Fruit fly (Drosophila melanogaster) whole organism, prepupa: ENCODE data around the gene TotM.

Experiments used
- Blimp-1 ChIP-seq: fragments of 200-800 bp; sonication (Bioruptor generic); optimal IDR thresholded peaks from 3 replicates; lab custom pipeline; 2017; ENCODE audit warnings: missing biosample characterization, missing genetic modification characterization, mild to moderate bottlenecking, moderate library complexity, missing genetic modification reagents
- CG10631 ChIP-seq: fragments of 200-800 bp; sonication (Bioruptor generic); optimal IDR thresholded peaks from 2 replicates; lab custom pipeline; 2016; ENCODE audit warnings: missing biosample characterization, missing genetic modification characterization
- CG11294 ChIP-seq: fragments of 200-800 bp; sonication (Bioruptor generic); IDR thresholded peaks from 2 replicates; pipeline ENCODE4 v1.3.6; 2022; ENCODE audit warnings: missing biosample characterization, missing genetic modification characterization
- CG11762 ChIP-seq: fragments of 200-800 bp; sonication (Bioruptor generic); optimal IDR thresholded peaks from 3 replicates; lab custom pipeline; 2016; ENCODE audit warnings: missing biosample characterization, missing genetic modification characterization; ENCODE audit not compliant: insufficient read depth
- CG11902 ChIP-seq: fragments of 200-800 bp; sonication (Bioruptor generic); optimal IDR thresholded peaks from 3 replicates; lab custom pipeline; 2016; ENCODE audit warnings: missing biosample characterization, missing genetic modification characterization
- CG1621 ChIP-seq: fragments of 200-800 bp; sonication (Bioruptor generic); optimal IDR thresholded peaks from 3 replicates; lab custom pipeline; 2018; ENCODE audit warnings: missing biosample characterization, mild to moderate bottlenecking, missing genetic modification characterization
- CG16779 ChIP-seq: fragments of 200-800 bp; sonication (Bioruptor generic); optimal IDR thresholded peaks from 3 replicates; lab custom pipeline; 2017; ENCODE audit warnings: missing biosample characterization, mild to moderate bottlenecking, missing genetic modification characterization
- CG3032 ChIP-seq: fragments of 200-800 bp; optimal IDR thresholded peaks from 2 replicates; lab custom pipeline; 2019; ENCODE audit warnings: missing biosample characterization, mild to moderate bottlenecking, missing genetic modification characterization, moderate library complexity
- CG32006 ChIP-seq: fragments of 200-800 bp; sonication (Bioruptor generic); optimal IDR thresholded peaks from 3 replicates; lab custom pipeline; 2017; ENCODE audit warnings: missing biosample characterization, mild to moderate bottlenecking, missing genetic modification characterization
- CG34406 ChIP-seq: fragments of 200-800 bp; sonication (Bioruptor generic); optimal IDR thresholded peaks from 3 replicates; lab custom pipeline; 2016; ENCODE audit warnings: missing biosample characterization, missing genetic modification characterization
- CG3919 ChIP-seq: fragments of 200-800 bp; sonication (Bioruptor generic); optimal IDR thresholded peaks from 3 replicates; lab custom pipeline; 2016; ENCODE audit warnings: missing biosample characterization, missing genetic modification characterization
- CG4318 ChIP-seq: fragments of 200-800 bp; sonication (Bioruptor generic); optimal IDR thresholded peaks from 3 replicates; lab custom pipeline; 2017; ENCODE audit warnings: missing biosample characterization, mild to moderate bottlenecking, missing genetic modification characterization
- CG6276 ChIP-seq: fragments of 200-800 bp; sonication (Bioruptor generic); optimal IDR thresholded peaks from 2 replicates; lab custom pipeline; 2017; ENCODE audit warnings: missing biosample characterization, mild to moderate bottlenecking, missing genetic modification characterization
- CG6792 ChIP-seq: fragments of 200-800 bp; sonication (Bioruptor generic); optimal IDR thresholded peaks from 3 replicates; lab custom pipeline; 2016; ENCODE audit warnings: missing biosample characterization, missing genetic modification characterization
- CG6854 ChIP-seq: fragments of 200-800 bp; sonication (Bioruptor generic); optimal IDR thresholded peaks from 2 replicates; lab custom pipeline; 2017; ENCODE audit warnings: missing biosample characterization, mild to moderate bottlenecking, missing genetic modification characterization
- CG7368 ChIP-seq: fragments of 200-800 bp; sonication (Bioruptor generic); optimal IDR thresholded peaks from 3 replicates; lab custom pipeline; 2016; ENCODE audit warnings: missing biosample characterization, missing genetic modification characterization
- CG8319 ChIP-seq: fragments of 200-800 bp; sonication (Bioruptor generic); optimal IDR thresholded peaks from 3 replicates; lab custom pipeline; 2016; ENCODE audit warnings: missing biosample characterization, missing genetic modification characterization
- CG8632 ChIP-seq: fragments of 200-800 bp; sonication (Bioruptor generic); optimal IDR thresholded peaks from 3 replicates; lab custom pipeline; 2016; ENCODE audit warnings: missing biosample characterization, missing genetic modification characterization
- CG9139 ChIP-seq: fragments of 200-800 bp; sonication (Bioruptor generic); optimal IDR thresholded peaks from 3 replicates; lab custom pipeline; 2017; ENCODE audit warnings: missing biosample characterization, mild to moderate bottlenecking, missing genetic modification characterization
- Eip75B ChIP-seq: fragments of 200-800 bp; sonication (Bioruptor generic); optimal IDR thresholded peaks from 3 replicates; lab custom pipeline; 2016; ENCODE audit warnings: missing biosample characterization, missing genetic modification characterization
- Eip78C ChIP-seq: fragments of 200-800 bp; sonication (Bioruptor generic); peaks from one replicate; lab custom pipeline; 2016; ENCODE audit warnings: missing biosample characterization, missing genetic modification characterization
- Eip93F ChIP-seq: fragments of 200-800 bp; sonication (Bioruptor generic); optimal IDR thresholded peaks from 2 replicates; lab custom pipeline; 2016; ENCODE audit warnings: missing biosample characterization, mild to moderate bottlenecking, missing genetic modification characterization
- Ets21C ChIP-seq: fragments of 200-800 bp; sonication (Bioruptor generic); optimal IDR thresholded peaks from 3 replicates; lab custom pipeline; 2016; ENCODE audit warnings: missing biosample characterization, missing genetic modification characterization
- Ets96B ChIP-seq: fragments of 200-800 bp; optimal IDR thresholded peaks from 2 replicates; lab custom pipeline; 2019; ENCODE audit warnings: missing biosample characterization, mild to moderate bottlenecking, missing genetic modification characterization, moderate library complexity
- Gug ChIP-seq: fragments of 200-800 bp; sonication (Bioruptor generic); IDR thresholded peaks from 2 replicates; pipeline ENCODE4 v1.3.6; 2022; ENCODE audit warnings: missing biosample characterization, missing genetic modification characterization
- Hr38 ChIP-seq: sonication (Bioruptor generic); optimal IDR thresholded peaks from 2 replicates; lab custom pipeline; 2016; ENCODE audit warnings: missing biosample characterization, missing genetic modification characterization
- Hr39 ChIP-seq: fragments of 200-800 bp; sonication (Bioruptor generic); optimal IDR thresholded peaks from 2 replicates; lab custom pipeline; 2016; ENCODE audit warnings: missing biosample characterization, missing genetic modification characterization
- Lpt ChIP-seq: fragments of 200-800 bp; sonication (Bioruptor generic); optimal IDR thresholded peaks from 3 replicates; lab custom pipeline; 2016; ENCODE audit warnings: missing biosample characterization, missing genetic modification characterization
- Met ChIP-seq: fragments of 200-800 bp; sonication (Bioruptor generic); optimal IDR thresholded peaks from 3 replicates; lab custom pipeline; 2016; ENCODE audit warnings: missing biosample characterization, missing genetic modification characterization
- OdsH ChIP-seq: fragments of 200-800 bp; sonication (Bioruptor generic); optimal IDR thresholded peaks from 3 replicates; lab custom pipeline; 2016; ENCODE audit warnings: missing biosample characterization, missing genetic modification characterization
- Smox ChIP-seq: fragments of 200-800 bp; sonication (Bioruptor generic); optimal IDR thresholded peaks from 3 replicates; lab custom pipeline; 2016; ENCODE audit warnings: missing biosample characterization, missing genetic modification characterization
- Sox102F ChIP-seq: fragments of 200-800 bp; sonication (Bioruptor generic); optimal IDR thresholded peaks from 2 replicates; lab custom pipeline; 2016; ENCODE audit warnings: missing biosample characterization, mild to moderate bottlenecking, missing genetic modification characterization
- Sox14 ChIP-seq: fragments of 200-800 bp; sonication (Bioruptor generic); optimal IDR thresholded peaks from 3 replicates; lab custom pipeline; 2016; ENCODE audit warnings: missing biosample characterization, missing genetic modification characterization
- Sox15 ChIP-seq: fragments of 200-800 bp; sonication (Bioruptor generic); optimal IDR thresholded peaks from 3 replicates; lab custom pipeline; 2016; ENCODE audit warnings: missing biosample characterization, missing genetic modification characterization
- achi ChIP-seq: fragments of 200-800 bp; sonication (Bioruptor generic); optimal IDR thresholded peaks from 3 replicates; lab custom pipeline; 2016; ENCODE audit warnings: missing biosample characterization, missing genetic modification characterization
- cyc ChIP-seq: fragments of 200-800 bp; sonication (Bioruptor generic); optimal IDR thresholded peaks from 3 replicates; lab custom pipeline; 2016; ENCODE audit warnings: missing biosample characterization, missing genetic modification characterization
- dac ChIP-seq: fragments of 200-800 bp; sonication (Bioruptor generic); optimal IDR thresholded peaks from 2 replicates; lab custom pipeline; 2017; ENCODE audit warnings: missing biosample characterization, mild to moderate bottlenecking, missing genetic modification characterization
- dsx ChIP-seq: fragments of 200-800 bp; optimal IDR thresholded peaks from 3 replicates; lab custom pipeline; 2019; ENCODE audit warnings: missing biosample characterization, mild to moderate bottlenecking, missing genetic modification characterization, moderate library complexity; ENCODE audit not compliant: poor library complexity, severe bottlenecking
- fd59A ChIP-seq: fragments of 200-800 bp; sonication (Bioruptor generic); optimal IDR thresholded peaks from 2 replicates; lab custom pipeline; 2017; ENCODE audit warnings: missing biosample characterization, mild to moderate bottlenecking, missing genetic modification characterization, missing genetic modification reagents
- fd85E ChIP-seq: fragments of 200-800 bp; sonication (Bioruptor generic); optimal IDR thresholded peaks from 3 replicates; lab custom pipeline; 2016; ENCODE audit warnings: missing biosample characterization, missing genetic modification characterization
- lz ChIP-seq: fragments of 200-800 bp; sonication (Bioruptor generic); optimal IDR thresholded peaks from 3 replicates; lab custom pipeline; 2016; ENCODE audit warnings: missing biosample characterization, missing genetic modification characterization
- net ChIP-seq: fragments of 200-800 bp; sonication (Bioruptor generic); optimal IDR thresholded peaks from 3 replicates; lab custom pipeline; 2016; ENCODE audit warnings: missing biosample characterization, missing genetic modification characterization
- pdm3 ChIP-seq: fragments of 200-800 bp; sonication (Bioruptor generic); optimal IDR thresholded peaks from 3 replicates; lab custom pipeline; 2016; ENCODE audit warnings: missing biosample characterization, missing genetic modification characterization
- salr ChIP-seq, 2 experiments: fragments of 200-800 bp; sonication (Bioruptor generic); optimal IDR thresholded peaks; 3 replicates each; lab custom pipeline; 2016 to 2018; ENCODE audit warnings: missing biosample characterization in 2 of 2, missing genetic modification characterization in 2 of 2, mild to moderate bottlenecking in 1 of 2
- spab ChIP-seq: fragments of 200-800 bp; sonication (Bioruptor generic); optimal IDR thresholded peaks from 2 replicates; lab custom pipeline; 2017; ENCODE audit warnings: missing biosample characterization, mild to moderate bottlenecking, missing genetic modification characterization, missing genetic modification reagents
- ss ChIP-seq, 2 experiments: fragments of 200-800 bp; sonication (Bioruptor generic); optimal IDR thresholded peaks; 2 replicates in 1 of 2; 3 replicates in 1 of 2; lab custom pipeline; 2017 to 2018; ENCODE audit warnings: mild to moderate bottlenecking in 2 of 2, missing biosample characterization in 2 of 2, missing genetic modification characterization in 2 of 2, moderate library complexity in 1 of 2

The TotM gene

DNA sequence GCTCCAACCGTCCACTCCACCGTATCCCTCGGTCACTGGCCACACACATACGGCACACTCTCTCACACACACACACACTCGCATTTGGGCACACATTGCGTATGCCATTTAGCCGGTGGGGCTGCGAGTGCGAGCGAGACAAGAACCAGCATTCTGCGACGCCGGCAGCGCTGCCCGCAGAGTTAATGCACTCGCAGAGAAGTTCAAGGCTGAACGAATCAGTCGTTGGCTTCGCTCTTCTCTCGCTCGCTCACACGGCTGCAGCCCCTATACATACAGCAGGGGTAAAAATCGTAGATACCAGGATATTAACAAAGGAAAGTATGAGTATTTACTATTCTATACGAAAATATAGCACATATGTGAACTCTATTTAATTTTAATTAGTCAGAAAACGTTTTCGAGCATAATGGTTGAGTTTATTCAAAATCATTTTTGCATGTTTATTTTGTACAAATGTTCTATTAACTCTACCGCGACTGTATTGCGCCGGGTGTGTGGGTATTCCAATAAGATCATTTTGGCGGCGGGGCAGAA, 36.6 kb upstream of the TotM start (continued):
- TF ChIP-seq Sox15 (GFP tag; lab: Kevin White, UChicago) (peak; percentile 89), lz (GFP tag; lab: Kevin White, UChicago) (peak; percentile 96), Met (GFP tag; lab: Kevin White, UChicago) (peak; percentile 97), Hr38 (GFP tag; lab: Kevin White, UChicago) (no peak), ss (GFP tag; optimal IDR thresholded peaks at IDR 0.05; lab: Kevin White, UChicago) (peak; percentile 93 to 97), Ets96B (peak; percentile 99), Eip93F (peak; percentile 88), CG11294 (GFP tag; lab: Robert Waterston, UW) (peak; percentile 78), CG6854 (GFP tag; lab: Kevin White, UChicago) (peak; percentile 86), CG11902 (peak; percentile 86), CG3032 (tag; lab: Kevin White, UChicago) (peak; percentile 97), fd59A (GFP tag; lab: Kevin White, UChicago) (peak; percentile 95), CG34406 (GFP tag; lab: Kevin White, UChicago) (peak; percentile 95), CG16779 (tag; lab: Kevin White, UChicago) (peak; percentile 94), dac (GFP tag; lab: Kevin White, UChicago) (peak; percentile 77), CG10631 (GFP tag; lab: Kevin White, UChicago) (peak; percentile 92)

DNA sequence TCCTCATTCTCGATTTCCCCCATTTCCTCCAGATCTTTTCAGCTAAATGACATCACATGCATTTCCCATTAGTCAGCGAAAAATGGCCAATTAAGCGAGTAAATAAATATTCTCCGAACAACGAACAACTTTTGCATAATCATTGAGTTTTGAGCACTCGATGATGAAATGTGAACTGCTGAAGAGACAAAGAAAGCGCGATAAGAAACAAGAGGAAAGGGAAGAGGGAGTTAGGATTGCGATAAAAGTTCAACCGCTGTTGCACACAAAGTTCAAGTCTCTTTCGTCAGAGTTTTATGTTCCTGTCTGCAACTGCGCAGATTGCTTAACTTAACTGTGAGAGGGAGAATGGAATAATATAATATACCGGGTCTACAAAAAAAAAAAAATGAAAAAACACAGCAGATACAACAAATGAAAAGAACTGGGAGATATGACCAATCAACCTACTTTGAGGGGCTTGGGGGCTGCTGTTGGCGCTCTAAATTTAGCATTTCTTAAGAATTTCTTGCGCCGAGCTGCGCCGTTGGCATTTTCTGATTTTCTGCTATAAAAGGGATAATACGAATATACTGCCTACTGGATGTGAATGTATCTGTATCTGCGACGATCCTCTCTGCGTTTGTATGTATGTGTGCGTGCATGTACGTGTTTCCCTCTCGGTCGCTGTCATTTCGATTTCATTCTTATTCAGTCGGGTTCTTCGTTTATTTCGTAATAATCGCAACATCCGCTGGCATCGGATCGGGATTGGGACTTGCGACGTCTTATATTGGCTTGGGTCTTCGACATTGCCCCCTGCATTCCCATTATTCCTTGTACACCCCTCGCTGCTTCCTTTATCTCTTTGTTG, 35.0 kb upstream of the TotM start:
- no peak for TF ChIP-seq Hr39 (GFP tag; lab: Kevin White, UChicago)
- TF ChIP-seq cyc (GFP tag; lab: Kevin White, UChicago), result no peak
- no peak for TF ChIP-seq fd85E (GFP tag; lab: Kevin White, UChicago)
- TF ChIP-seq Sox15 (GFP tag; lab: Kevin White, UChicago), result no peak
- TF ChIP-seq CG9139 (GFP tag; lab: Kevin White, UChicago), result no peak
- peak; percentile 17 for TF ChIP-seq Smox (GFP tag; lab: Kevin White, UChicago)
- no peak for TF ChIP-seq CG7368 (GFP tag; lab: Kevin White, UChicago)
- TF ChIP-seq CG8319 (GFP tag; lab: Kevin White, UChicago), result peak; percentile 17
- peak; percentile 76 for TF ChIP-seq Eip75B
- peak; percentile 96 for TF ChIP-seq Blimp-1 (GFP tag; lab: Kevin White, UChicago)
- TF ChIP-seq OdsH (GFP tag; lab: Kevin White, UChicago), result no peak
- no peak for TF ChIP-seq CG6276 (GFP tag; lab: Kevin White, UChicago)
- TF ChIP-seq pdm3 (GFP tag; lab: Kevin White, UChicago), result no peak
- peak; percentile 34 for TF ChIP-seq CG3919 (GFP tag; lab: Kevin White, UChicago)
- no peak for TF ChIP-seq CG32006 (GFP tag; lab: Kevin White, UChicago)
- peak; percentile 66 for TF ChIP-seq Sox102F (GFP tag; lab: Kevin White, UChicago)
- no peak for TF ChIP-seq CG6792 (GFP tag; lab: Kevin White, UChicago)
- TF ChIP-seq CG8632 (GFP tag; lab: Kevin White, UChicago), result no peak
- TF ChIP-seq CG11294 (GFP tag; lab: Robert Waterston, UW), result no peak
- TF ChIP-seq CG4318, result no peak
- no peak for TF ChIP-seq spab (GFP tag; lab: Kevin White, UChicago)
- no peak for TF ChIP-seq dac (GFP tag; lab: Kevin White, UChicago)
- TF ChIP-seq Ets21C (GFP tag; lab: Kevin White, UChicago), result no peak
- peak; percentile 4 for TF ChIP-seq CG3032 (tag; lab: Kevin White, UChicago)
- no peak for TF ChIP-seq Gug
- TF ChIP-seq Lpt (GFP tag; lab: Kevin White, UChicago), result peak; percentile 66
- no peak for TF ChIP-seq CG10631 (GFP tag; lab: Kevin White, UChicago)
- no peak for TF ChIP-seq net (GFP tag; lab: Kevin White, UChicago)
- no peak for TF ChIP-seq CG1621 (tag; lab: Kevin White, UChicago)
- peak; percentile 99 for TF ChIP-seq Sox14
- peak in 1 of 2 experiments; percentile 11 for TF ChIP-seq salr (GFP tag; optimal IDR thresholded peaks at IDR 0.05; lab: Kevin White, UChicago)
- no peak for TF ChIP-seq CG11762 (GFP tag; lab: Kevin White, UChicago)
- peak; percentile 17 for TF ChIP-seq achi
- TF ChIP-seq CG34406 (GFP tag; lab: Kevin White, UChicago), result no peak
- TF ChIP-seq Hr38 (GFP tag; lab: Kevin White, UChicago), result no peak
- peak; percentile 81 for TF ChIP-seq Eip78C (GFP tag; lab: Kevin White, UChicago)
- no peak for TF ChIP-seq fd59A (GFP tag; lab: Kevin White, UChicago)
- TF ChIP-seq dsx (GFP tag; lab: Kevin White, UChicago), result peak; percentile 73
- TF ChIP-seq CG16779 (tag; lab: Kevin White, UChicago), result peak; percentile 24
